Fruit fly (Drosophila melanogaster): ENCODE results near the gene CG8012.

The CG8012 gene

dm6 chr3L:8177795-8178564 lies 37.1 kb upstream of the CG8012 start, which contains the start of gene Nmt (continued):
- TF ChIP-seq lola (GFP tag; optimal IDR thresholded peaks at IDR 0.05) (peak in 1 of 3 experiments; percentile 5), abd-A (tag; optimal IDR thresholded peaks at IDR 0.05) (no peak), ato (GFP tag; IDR thresholded peaks at IDR 0.05; ENCODE audit: partially characterized antibody) (peak; percentile 70), CG17186 (GFP tag; optimal IDR thresholded peaks at IDR 0.05) (no peak), salm (tag; optimal IDR thresholded peaks at IDR 0.05) (no peak), schlank (tag; optimal IDR thresholded peaks at IDR 0.05) (no peak), CG7745 (tag; optimal IDR thresholded peaks at IDR 0.05) (no peak), bowl (GFP tag; IDR thresholded peaks at IDR 0.05) (no peak), ro (GFP tag; IDR thresholded peaks at IDR 0.05) (no peak), tup (GFP tag; optimal IDR thresholded peaks at IDR 0.05) (no peak), kay (GFP tag; optimal IDR thresholded peaks at IDR 0.05) (no peak), CG2712 (tag; optimal IDR thresholded peaks at IDR 0.05) (no peak), exex (tag; optimal IDR thresholded peaks at IDR 0.05) (no peak), fd102C (GFP tag; optimal IDR thresholded peaks at IDR 0.05) (no peak), Gsc (GFP tag; IDR thresholded peaks at IDR 0.05) (no peak), maf-S (GFP tag; optimal IDR thresholded peaks at IDR 0.05) (no peak), ase (GFP tag; IDR thresholded peaks at IDR 0.05) (no peak), Rfx (GFP tag; IDR thresholded peaks at IDR 0.05) (no peak), Xbp1 (GFP tag; optimal IDR thresholded peaks at IDR 0.05) (peak; percentile 58), Ptx1 (GFP tag; IDR thresholded peaks at IDR 0.05) (no peak), Bteb2 (GFP tag; optimal IDR thresholded peaks at IDR 0.05) (no peak), CG4617 (GFP tag; optimal IDR thresholded peaks at IDR 0.05; ENCODE audit: borderline replicate concordance) (peak; percentile 20), CG17829 (tag; optimal IDR thresholded peaks at IDR 0.05) (no peak), mld (GFP tag; IDR thresholded peaks at IDR 0.05; ENCODE audit: partially characterized antibody) (peak; percentile 62; the same call in 1 of the 3 replicates), CG8388 (GFP tag; optimal IDR thresholded peaks at IDR 0.05) (no peak), CG10654 (GFP tag; optimal IDR thresholded peaks at IDR 0.05) (no peak), chm (GFP tag; IDR thresholded peaks at IDR 0.05) (0 out of 2 replicates have a peak, but pooled peaks have one; percentile 25), CG12219 (GFP tag; optimal IDR thresholded peaks at IDR 0.05) (no peak), CG3995 (GFP tag; optimal IDR thresholded peaks at IDR 0.05) (peak; percentile 52), CG11695 (GFP tag; IDR thresholded peaks at IDR 0.05) (0 out of 3 replicates have a peak, but pooled peaks have one; percentile 6), ewg (GFP tag; optimal IDR thresholded peaks at IDR 0.05) (no peak), CG3065 (GFP tag; optimal IDR thresholded peaks at IDR 0.05) (no peak), CG10431 (GFP tag; optimal IDR thresholded peaks at IDR 0.05) (no peak), BtbVII (GFP tag; optimal IDR thresholded peaks at IDR 0.05) (no peak), fd64A (GFP tag; optimal IDR thresholded peaks at IDR 0.05) (no peak), Ssrp (tag; optimal IDR thresholded peaks at IDR 0.05) (no peak), Gug (GFP tag; IDR thresholded peaks at IDR 0.05) (no peak), CG9797 (GFP tag; optimal IDR thresholded peaks at IDR 0.05) (peak; percentile 67), dan (GFP tag; IDR thresholded peaks at IDR 0.05) (no peak), Spps (tag; optimal IDR thresholded peaks at IDR 0.05) (no peak), Camta (GFP tag; optimal IDR thresholded peaks at IDR 0.05) (no peak), insv (GFP tag; optimal IDR thresholded peaks at IDR 0.05) (no peak), bigmax (GFP tag; optimal IDR thresholded peaks at IDR 0.05) (peak; percentile 96), disco-r (GFP tag; optimal IDR thresholded peaks at IDR 0.05) (no peak), vvl (GFP tag; IDR thresholded peaks at IDR 0.05) (peak; percentile 12; the same call in 1 of the 2 replicates), Chrac-16 (GFP tag; optimal IDR thresholded peaks at IDR 0.05) (no peak), NFAT (GFP tag; IDR thresholded peaks at IDR 0.05) (no peak), crp (GFP tag; optimal IDR thresholded peaks at IDR 0.05) (peak; percentile 25 to 90), slbo (GFP tag; IDR thresholded peaks at IDR 0.05) (peak; percentile 82)

Measured in whole organism, embryonic.